Worm (Caenorhabditis elegans): ENCODE results near the gene K11C4.1.

ce11 chrV:6900814-6901592, 4.2 kb downstream of the K11C4.1 start:
- TF ChIP-seq flh-1 (GFP tag; optimal IDR thresholded peaks at IDR 0.05) (no peak), snpc-4 (tag; optimal IDR thresholded peaks at IDR 0.05) (no peak), nhr-12 (tag; optimal IDR thresholded peaks at IDR 0.05) (no peak), nhr-237 (tag; optimal IDR thresholded peaks at IDR 0.05) (no peak), ham-2 (GFP tag; optimal IDR thresholded peaks at IDR 0.05) (no peak)

Data from whole organism, mixed stage, embryonic.